Worm (Caenorhabditis elegans): ENCODE measurements around the gene F09A5.2.

ce11 chrX:13139493-13139892, 4.6 kb downstream of the F09A5.2 start, which contains the start of gene ttr-34:
- TF ChIP-seq hlh-17 (GFP tag; optimal IDR thresholded peaks at IDR 0.05; ENCODE audit: borderline replicate concordance) (no peak), lin-13 (GFP tag; optimal IDR thresholded peaks at IDR 0.05) (no peak), nhr-11 (tag; optimal IDR thresholded peaks at IDR 0.05) (no peak), nhr-47 (tag; optimal IDR thresholded peaks at IDR 0.05) (no peak), nhr-77 (tag; optimal IDR thresholded peaks at IDR 0.05) (no peak), ceh-63 (GFP tag; optimal IDR thresholded peaks at IDR 0.05) (no peak), nhr-76 (tag; optimal IDR thresholded peaks at IDR 0.05) (no peak), ces-1 (GFP tag; optimal IDR thresholded peaks at IDR 0.05) (no peak), F16B12.6 (tag; optimal IDR thresholded peaks at IDR 0.05) (no peak), nhr-71 (tag; optimal IDR thresholded peaks at IDR 0.05) (no peak)

Measured in whole organism, L1 larva.